Worm (Caenorhabditis elegans) whole organism, L4 larva: ENCODE measurements around the gene srw-44.
A peak's percentile ranks its signal among the peaks of the same experiment; 100 is the strongest.

Experiments used
- F26F4.8 ChIP-seq: fragments of 200-800 bp; sonication (Bioruptor generic); conservative IDR thresholded peaks from 2 replicates; pipeline ENCODE4 v1.3.6; 2022; ENCODE audit warnings: missing genetic modification characterization, missing compliant biosample characterization
- F37D6.2 ChIP-seq: sonication (generic microtip); optimal IDR thresholded peaks from 2 replicates; lab custom pipeline; 2016; ENCODE audit warnings: mild to moderate bottlenecking, missing genetic modification characterization, missing compliant biosample characterization
- F44E2.7 ChIP-seq: fragments of 200-800 bp; sonication (Bioruptor generic); IDR thresholded peaks from 2 replicates; pipeline ENCODE4 v2.1.2; 2022; ENCODE audit warnings: missing genetic modification characterization, missing compliant biosample characterization
- F49E8.2 ChIP-seq: sonication (generic microtip); optimal IDR thresholded peaks from 2 replicates; lab custom pipeline; 2016; ENCODE audit warnings: missing compliant biosample characterization, mild to moderate bottlenecking, missing genetic modification characterization, borderline replicate concordance
- T26A8.4 ChIP-seq: fragments of 200-800 bp; sonication (Bioruptor generic); IDR thresholded peaks from 2 replicates; pipeline ENCODE4 v1.3.6; 2022; ENCODE audit warnings: missing genetic modification characterization, missing compliant biosample characterization
- Y105C5A.15 ChIP-seq: fragments of 200-800 bp; sonication (Bioruptor generic); IDR thresholded peaks from 2 replicates; pipeline ENCODE4 v1.3.6; 2022; ENCODE audit warnings: missing genetic modification characterization, missing compliant biosample characterization
- Y75B8A.6 ChIP-seq: fragments of 200-800 bp; sonication (Bioruptor generic); IDR thresholded peaks from 2 replicates; pipeline ENCODE4 v1.3.6; 2022; ENCODE audit warnings: missing genetic modification reagents, missing genetic modification characterization, missing compliant biosample characterization
- aha-1 ChIP-seq: fragments of 150-350 bp; peaks from one replicate; lab custom pipeline; 2014; ENCODE audit warnings: missing biosample characterization, missing genetic modification characterization
- ama-1 ChIP-seq: fragments of 150-350 bp; optimal IDR thresholded peaks from 2 replicates; lab custom pipeline; 2014; ENCODE audit warnings: inconsistent platforms, mixed read lengths
- arid-1 ChIP-seq: fragments of 200-800 bp; sonication (Bioruptor generic); conservative IDR thresholded peaks from 2 replicates; pipeline ENCODE4 v1.3.6; 2022; ENCODE audit warnings: missing genetic modification reagents, missing genetic modification characterization, missing compliant biosample characterization
- attf-4 ChIP-seq: sonication (generic microtip); optimal IDR thresholded peaks from 3 replicates; lab custom pipeline; 2017; ENCODE audit warnings: missing biosample characterization, missing genetic modification characterization
- daf-16 ChIP-seq, 3 experiments: sonication (generic microtip); optimal IDR thresholded peaks; 2 replicates each; lab custom pipeline; 2016 to 2017; ENCODE audit warnings: missing genetic modification characterization in 3 of 3, missing genetic modification reagents in 3 of 3, mild to moderate bottlenecking in 2 of 3, missing compliant biosample characterization in 2 of 3, missing biosample characterization in 1 of 3, moderate library complexity in 1 of 3
- daf-19 ChIP-seq: fragments of 200-800 bp; sonication (Bioruptor generic); conservative IDR thresholded peaks from 2 replicates; pipeline ENCODE4 v1.3.6; 2022; ENCODE audit warnings: missing genetic modification characterization, missing compliant biosample characterization
- daf-8 ChIP-seq: fragments of 200-800 bp; sonication (Bioruptor generic); IDR thresholded peaks from 2 replicates; pipeline ENCODE4 v1.3.6; 2022; ENCODE audit warnings: missing genetic modification characterization, missing compliant biosample characterization
- dmd-6 ChIP-seq: fragments of 200-800 bp; sonication (Bioruptor generic); IDR thresholded peaks from 2 replicates; pipeline ENCODE4 v1.3.6; 2022; ENCODE audit warnings: missing genetic modification reagents, missing genetic modification characterization, missing compliant biosample characterization
- duxl-1 ChIP-seq: sonication (generic microtip); optimal IDR thresholded peaks from 2 replicates; lab custom pipeline; 2016; ENCODE audit warnings: mild to moderate bottlenecking, missing genetic modification characterization, moderate library complexity, missing compliant biosample characterization; ENCODE audit not compliant: poor library complexity
- dve-1 ChIP-seq: sonication (generic microtip); optimal IDR thresholded peaks from 2 replicates; lab custom pipeline; 2017; ENCODE audit warnings: antibody characterized with exemption, mild to moderate bottlenecking, missing genetic modification characterization, missing compliant biosample characterization; ENCODE audit not compliant: insufficient read depth
- egl-43 ChIP-seq: fragments of 200-800 bp; sonication (Bioruptor generic); IDR thresholded peaks from 2 replicates; pipeline ENCODE4 v1.3.6; 2022; ENCODE audit warnings: missing genetic modification reagents, missing genetic modification characterization, missing compliant biosample characterization
- hif-1 ChIP-seq, 2 experiments: sonication (generic microtip); optimal IDR thresholded peaks; 2 replicates each; lab custom pipeline; 2016 to 2017; ENCODE audit warnings: missing compliant biosample characterization in 2 of 2, missing genetic modification characterization in 2 of 2, missing genetic modification reagents in 2 of 2, missing genotype in 2 of 2, mild to moderate bottlenecking in 1 of 2
- hlh-30 ChIP-seq: sonication (generic microtip); optimal IDR thresholded peaks from 2 replicates; lab custom pipeline; 2017; ENCODE audit warnings: antibody characterized with exemption, mild to moderate bottlenecking, missing genetic modification characterization, missing compliant biosample characterization; ENCODE audit not compliant: insufficient read depth
- hmg-1.1 ChIP-seq: fragments of 200-800 bp; sonication (Bioruptor generic); IDR thresholded peaks from 2 replicates; pipeline ENCODE4 v1.3.6; 2022; ENCODE audit warnings: missing genetic modification reagents, missing genetic modification characterization, missing compliant biosample characterization
- lim-7 ChIP-seq: fragments of 200-800 bp; sonication (Bioruptor generic); IDR thresholded peaks from 2 replicates; pipeline ENCODE4 v1.3.6; 2022; ENCODE audit warnings: missing genetic modification characterization, missing compliant biosample characterization
- lin-1 ChIP-seq: fragments of 200-800 bp; sonication (Bioruptor generic); IDR thresholded peaks from 2 replicates; pipeline ENCODE4 v1.3.6; 2022; ENCODE audit warnings: missing genetic modification reagents, missing genetic modification characterization, missing compliant biosample characterization
- lin-15B ChIP-seq: fragments of 150-350 bp; sonication (generic microtip); optimal IDR thresholded peaks from 3 replicates; lab custom pipeline; 2014; ENCODE audit warnings: missing biosample characterization, missing genetic modification characterization
- lsy-2 ChIP-seq, 2 experiments: fragments of 150-350 bp in 1 of 2; sonication (generic microtip) in 1 of 2; optimal IDR thresholded peaks; 2 replicates each; lab custom pipeline; 2014 to 2017; ENCODE audit warnings: missing biosample characterization in 2 of 2, missing genetic modification characterization in 2 of 2
- madf-9 ChIP-seq: fragments of 200-800 bp; sonication (Bioruptor generic); conservative IDR thresholded peaks from 2 replicates; pipeline ENCODE4 v1.3.6; 2022; ENCODE audit warnings: missing genetic modification reagents, missing genetic modification characterization, missing compliant biosample characterization
- mdt-29 ChIP-seq: fragments of 200-800 bp; sonication (Bioruptor generic); IDR thresholded peaks from 2 replicates; pipeline ENCODE4 v1.3.6; 2022; ENCODE audit warnings: missing genetic modification reagents, missing genetic modification characterization, missing compliant biosample characterization
- mxl-2 ChIP-seq: fragments of 200-800 bp; sonication (Bioruptor generic); conservative IDR thresholded peaks from 2 replicates; pipeline ENCODE4 v1.3.6; 2022; ENCODE audit warnings: missing genetic modification reagents, missing genetic modification characterization, missing compliant biosample characterization
- nhr-11 ChIP-seq: fragments of 150-350 bp; optimal IDR thresholded peaks from 2 replicates; lab custom pipeline; 2014; ENCODE audit warnings: missing biosample characterization, missing genetic modification characterization
- nhr-41 ChIP-seq: fragments of 200-800 bp; sonication (Bioruptor generic); IDR thresholded peaks from 2 replicates; pipeline ENCODE4 v1.3.6; 2022; ENCODE audit warnings: missing genetic modification reagents, missing genetic modification characterization, missing compliant biosample characterization
- nhr-42 ChIP-seq: fragments of 200-800 bp; sonication (Bioruptor generic); IDR thresholded peaks from 2 replicates; pipeline ENCODE4 v1.3.6; 2022; ENCODE audit warnings: missing genetic modification characterization, missing compliant biosample characterization
- nhr-48 ChIP-seq: sonication (generic microtip); optimal IDR thresholded peaks from 2 replicates; lab custom pipeline; 2016; ENCODE audit warnings: mild to moderate bottlenecking, missing genetic modification characterization, missing compliant biosample characterization
- php-3 ChIP-seq: fragments of 200-800 bp; sonication (Bioruptor generic); IDR thresholded peaks from 2 replicates; pipeline ENCODE4 v1.3.6; 2022; ENCODE audit warnings: missing genetic modification reagents, missing genetic modification characterization, missing compliant biosample characterization
- snpc-1.2 ChIP-seq: fragments of 200-800 bp; sonication (Bioruptor generic); IDR thresholded peaks from 2 replicates; pipeline ENCODE4 v1.3.6; 2022; ENCODE audit warnings: missing genetic modification reagents, missing genetic modification characterization, missing compliant biosample characterization
- spr-1 ChIP-seq: sonication (generic microtip); optimal IDR thresholded peaks from 2 replicates; lab custom pipeline; 2016; ENCODE audit warnings: mild to moderate bottlenecking, missing genetic modification characterization, missing compliant biosample characterization
- spr-3 ChIP-seq: fragments of 200-800 bp; sonication (Bioruptor generic); optimal IDR thresholded peaks from 2 replicates; lab custom pipeline; 2018; ENCODE audit warnings: mild to moderate bottlenecking, missing genetic modification characterization, missing compliant biosample characterization
- tag-97 ChIP-seq: fragments of 200-800 bp; sonication (Bioruptor generic); IDR thresholded peaks from 2 replicates; pipeline ENCODE4 v1.3.6; 2022; ENCODE audit warnings: missing genetic modification characterization, missing compliant biosample characterization
- tra-1 ChIP-seq: fragments of 200-800 bp; sonication (Bioruptor generic); IDR thresholded peaks from 2 replicates; pipeline ENCODE4 v1.3.6; 2022; ENCODE audit warnings: missing genetic modification reagents, missing genetic modification characterization, missing compliant biosample characterization
- unc-62 ChIP-seq, 3 experiments: fragments of 150-350 bp in 1 of 3; sonication (generic microtip); optimal IDR thresholded peaks in 2 of 3; peaks in 1 of 3; 1 replicate in 1 of 3; 2 replicates in 2 of 3; lab custom pipeline; 2014 to 2017; ENCODE audit warnings: missing biosample characterization in 3 of 3, missing genetic modification characterization in 3 of 3, missing genetic modification reagents in 3 of 3, missing genotype in 1 of 3
- zfp-2 ChIP-seq: sonication (generic microtip); optimal IDR thresholded peaks from 2 replicates; lab custom pipeline; 2016; ENCODE audit warnings: mild to moderate bottlenecking, missing genetic modification characterization, missing compliant biosample characterization
- zfp-3 ChIP-seq: fragments of 200-800 bp; sonication (Bioruptor generic); conservative IDR thresholded peaks from 2 replicates; pipeline ENCODE4 v1.3.6; 2022; ENCODE audit warnings: missing genetic modification reagents, missing genetic modification characterization, missing compliant biosample characterization
- zip-11 ChIP-seq: fragments of 200-800 bp; sonication (Bioruptor generic); IDR thresholded peaks from 2 replicates; pipeline ENCODE4 v1.3.6; 2022; ENCODE audit warnings: missing genetic modification characterization, missing compliant biosample characterization
- ztf-11 ChIP-seq: fragments of 150-350 bp; optimal IDR thresholded peaks from 2 replicates; lab custom pipeline; 2014; ENCODE audit warnings: missing biosample characterization, missing genetic modification characterization
- ztf-7 ChIP-seq: fragments of 150-350 bp; optimal IDR thresholded peaks from 2 replicates; lab custom pipeline; 2014; ENCODE audit warnings: missing biosample characterization, missing genetic modification characterization

srw-44 gene

ce11 chrV:16679981-16680380 is at the start of gene srw-44:
Gene srw-44 (plus strand): TSS chrV:16680281.
- TF ChIP-seq unc-62 (GFP tag; optimal IDR thresholded peaks at IDR 0.05 in 1 of 2; lab: Kevin White, UChicago) = peak in 1 of 2 experiments; percentile 58
- TF ChIP-seq unc-62 (tag; optimal IDR thresholded peaks at IDR 0.05; lab: Kevin White, UChicago) = no peak
- TF ChIP-seq nhr-42 (GFP tag; lab: Robert Waterston, UW) = no peak

ce11 chrV:16635911-16636310 is 44.2 kb upstream of the srw-44 start, which contains the start of gene mltn-11:
Gene mltn-11 (plus strand): TSS chrV:16636186.
- TF ChIP-seq zip-11 (GFP tag; lab: Robert Waterston, UW) (no peak), hlh-30 (tag; lab: Kevin White, UChicago) (no peak), mdt-29 (GFP tag; lab: Robert Waterston, UW) (no peak), snpc-1.2 (no peak), spr-1 (tag; lab: Kevin White, UChicago) (no peak), T26A8.4 (no peak), madf-9 (GFP tag; lab: Robert Waterston, UW) (no peak), tra-1 (GFP tag; lab: Robert Waterston, UW) (no peak), zfp-3 (no peak), egl-43 (GFP tag; lab: Robert Waterston, UW) (no peak), unc-62 (GFP tag; optimal IDR thresholded peaks at IDR 0.05 in 1 of 2; lab: Kevin White, UChicago) (no peak), unc-62 (tag; optimal IDR thresholded peaks at IDR 0.05; lab: Kevin White, UChicago) (no peak), hif-1 (tag; optimal IDR thresholded peaks at IDR 0.05; lab: Kevin White, UChicago) (no peak)

- TF ChIP-seq ztf-7 = no peak
- no peak for TF ChIP-seq Y105C5A.15
- TF ChIP-seq zip-11 (GFP tag; lab: Robert Waterston, UW) = no peak
- TF ChIP-seq lin-15B = no peak
- no peak for TF ChIP-seq aha-1 (tag; lab: Kevin White, UChicago)
- TF ChIP-seq F37D6.2 (tag; lab: Kevin White, UChicago) = no peak
- TF ChIP-seq hlh-30 (tag; lab: Kevin White, UChicago) = no peak
- no peak for TF ChIP-seq F26F4.8 (GFP tag; lab: Robert Waterston, UW)
- no peak for TF ChIP-seq daf-8 (GFP tag; lab: Robert Waterston, UW)
- no peak for TF ChIP-seq spr-3 (GFP tag; lab: Kevin White, UChicago)
- TF ChIP-seq F49E8.2 (tag; lab: Kevin White, UChicago) = no peak
- TF ChIP-seq Y75B8A.6 (GFP tag; lab: Robert Waterston, UW) = no peak
- no peak for TF ChIP-seq nhr-48
- TF ChIP-seq mxl-2 (GFP tag; lab: Robert Waterston, UW) = no peak
- no peak for TF ChIP-seq zfp-3
- TF ChIP-seq nhr-11 (tag; lab: Kevin White, UChicago) = no peak
- TF ChIP-seq ama-1 (lab: Kevin White, UChicago) = no peak
- no peak for TF ChIP-seq tag-97 (GFP tag; lab: Robert Waterston, UW)
- no peak for TF ChIP-seq zfp-2 (tag; lab: Kevin White, UChicago)
These were observed 41.9 kb upstream of the srw-44 start, which contains the start of gene srw-76 for ce11 chrV:16638204-16638603. Gene srw-76 (minus strand): TSS chrV:16638304.

- TF ChIP-seq attf-4 (tag; lab: Kevin White, UChicago) = no peak
- no peak for TF ChIP-seq dve-1 (tag; lab: Kevin White, UChicago)
- TF ChIP-seq daf-19 = peak; percentile 69
- TF ChIP-seq lim-7 (GFP tag; lab: Robert Waterston, UW) = peak; percentile 74
- TF ChIP-seq zfp-3 = 0 out of 2 replicates have a peak, but pooled peaks have one; percentile 38
- TF ChIP-seq Y105C5A.15 = no peak
- TF ChIP-seq arid-1 (GFP tag; lab: Robert Waterston, UW) = 0 out of 2 replicates have a peak, but pooled peaks have one; percentile 21
- no peak for TF ChIP-seq lsy-2 (tag; optimal IDR thresholded peaks at IDR 0.05; lab: Kevin White, UChicago)
- TF ChIP-seq F44E2.7 (GFP tag; lab: Robert Waterston, UW) = 0 out of 2 replicates have a peak, but pooled peaks have one; percentile 48
- TF ChIP-seq lin-1 (GFP tag; lab: Robert Waterston, UW) = 0 out of 2 replicates have a peak, but pooled peaks have one; percentile 12
- peak; percentile 74 for TF ChIP-seq duxl-1
- no peak for TF ChIP-seq hmg-1.1 (GFP tag; lab: Robert Waterston, UW)
- TF ChIP-seq ztf-11 (tag; lab: Kevin White, UChicago) = no peak
- no peak for TF ChIP-seq daf-16 (GFP tag; optimal IDR thresholded peaks at IDR 0.05; lab: Kevin White, UChicago)
- TF ChIP-seq daf-16 (tag; optimal IDR thresholded peaks at IDR 0.05; lab: Kevin White, UChicago) = peak; percentile 42
- peak; percentile 30; the same call in 1 of the 2 replicates for TF ChIP-seq php-3
- peak; percentile 43; the same call in 1 of the 2 replicates for TF ChIP-seq dmd-6 (GFP tag; lab: Robert Waterston, UW)
- 0 out of 2 replicates have a peak, but pooled peaks have one; percentile 10 for TF ChIP-seq nhr-41 (GFP tag; lab: Robert Waterston, UW)
These were observed 39.7 kb upstream of the srw-44 start for ce11 chrV:16640366-16640765.
